Fruit fly (Drosophila melanogaster) whole organism, prepupa: ENCODE results near the gene Swip-1.

Source experiments
- CG3032 ChIP-seq: fragments of 200-800 bp; optimal IDR thresholded peaks from 2 replicates; lab custom pipeline; 2019; ENCODE audit warnings: missing biosample characterization, mild to moderate bottlenecking, missing genetic modification characterization, moderate library complexity
- Ets21C ChIP-seq: fragments of 200-800 bp; sonication (Bioruptor generic); optimal IDR thresholded peaks from 3 replicates; lab custom pipeline; 2016; ENCODE audit warnings: missing biosample characterization, missing genetic modification characterization
- Hr39 ChIP-seq: fragments of 200-800 bp; sonication (Bioruptor generic); optimal IDR thresholded peaks from 2 replicates; lab custom pipeline; 2016; ENCODE audit warnings: missing biosample characterization, missing genetic modification characterization
- Hr4 ChIP-seq: fragments of 200-800 bp; sonication (Bioruptor generic); optimal IDR thresholded peaks from 3 replicates; lab custom pipeline; 2016; ENCODE audit warnings: missing biosample characterization, missing genetic modification characterization
- OdsH ChIP-seq: fragments of 200-800 bp; sonication (Bioruptor generic); optimal IDR thresholded peaks from 3 replicates; lab custom pipeline; 2016; ENCODE audit warnings: missing biosample characterization, missing genetic modification characterization
- Sox102F ChIP-seq: fragments of 200-800 bp; sonication (Bioruptor generic); optimal IDR thresholded peaks from 2 replicates; lab custom pipeline; 2016; ENCODE audit warnings: missing biosample characterization, mild to moderate bottlenecking, missing genetic modification characterization
- dac ChIP-seq: fragments of 200-800 bp; sonication (Bioruptor generic); optimal IDR thresholded peaks from 2 replicates; lab custom pipeline; 2017; ENCODE audit warnings: missing biosample characterization, mild to moderate bottlenecking, missing genetic modification characterization
- pdm3 ChIP-seq: fragments of 200-800 bp; sonication (Bioruptor generic); optimal IDR thresholded peaks from 3 replicates; lab custom pipeline; 2016; ENCODE audit warnings: missing biosample characterization, missing genetic modification characterization
- svp ChIP-seq: fragments of 200-800 bp; sonication (Bioruptor generic); peaks from one replicate; lab custom pipeline; 2016; ENCODE audit warnings: missing biosample characterization, missing genetic modification characterization

DNA sequence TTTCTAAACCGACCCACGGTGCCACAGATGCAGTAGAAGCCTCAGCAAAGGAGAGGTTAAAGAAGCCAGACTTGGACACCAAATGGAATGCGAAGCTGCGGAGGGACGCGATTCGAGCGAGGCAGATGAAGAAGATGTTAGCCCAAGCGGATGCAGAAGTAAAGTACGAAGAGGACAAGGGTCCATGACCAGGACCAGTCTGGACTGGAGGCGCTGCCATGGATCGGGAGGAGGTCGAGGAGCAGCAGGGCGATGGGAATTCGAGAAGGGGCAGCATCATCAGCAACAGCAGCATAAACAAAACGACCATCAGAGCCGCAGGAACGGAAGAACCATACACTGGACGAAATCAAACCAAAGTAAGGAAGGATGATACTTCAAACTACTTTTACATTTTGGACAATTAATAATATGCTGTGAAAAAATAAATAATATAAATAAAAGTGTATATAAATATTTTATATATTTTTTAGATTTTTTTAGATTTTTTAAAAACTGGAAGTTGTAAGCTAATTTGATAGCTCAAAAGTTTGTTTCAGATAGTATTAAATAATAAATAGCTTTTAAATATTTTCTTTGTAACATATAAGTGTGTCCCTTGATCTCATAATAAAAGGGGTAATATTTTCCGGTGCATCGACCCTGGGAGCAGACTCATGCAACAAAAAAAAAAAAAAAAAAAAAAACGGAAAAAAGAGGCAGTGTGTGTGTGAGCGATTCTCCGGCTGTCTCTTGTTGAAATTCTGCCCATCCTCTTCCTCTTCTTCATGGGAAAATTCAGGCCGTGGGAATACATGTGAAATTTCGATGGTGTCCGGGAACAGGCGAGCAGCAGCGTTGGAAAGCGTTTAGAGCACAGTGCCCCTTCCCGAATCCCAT lies 40.2 kb downstream of the Swip-1 start:
- TF ChIP-seq Hr39 (GFP tag; lab: Kevin White, UChicago) (no peak), OdsH (GFP tag; lab: Kevin White, UChicago) (peak; percentile 78), Hr4 (GFP tag; lab: Kevin White, UChicago) (no peak), CG3032 (peak; percentile 93), svp (peak; percentile 54), Sox102F (GFP tag; lab: Kevin White, UChicago) (peak; percentile 46), Ets21C (GFP tag; lab: Kevin White, UChicago) (no peak), pdm3 (GFP tag; lab: Kevin White, UChicago) (peak; percentile 39), dac (GFP tag; lab: Kevin White, UChicago) (no peak)
